Fruit fly (Drosophila melanogaster) whole organism, embryonic: ENCODE measurements around the gene CG12438.

ENCODE experiments used
- B-H2 ChIP-seq: fragments of 200-800 bp; sonication (Bioruptor generic); optimal IDR thresholded peaks from 2 replicates; lab custom pipeline; 2018; ENCODE audit warnings: missing biosample characterization, mild to moderate bottlenecking, missing genetic modification characterization
- Bteb2 ChIP-seq: fragments of 200-800 bp; sonication (Bioruptor generic); optimal IDR thresholded peaks from 2 replicates; lab custom pipeline; 2016; ENCODE audit warnings: missing biosample characterization, missing genetic modification characterization
- C15 ChIP-seq: fragments of 200-800 bp; sonication (Bioruptor generic); IDR thresholded peaks from 3 replicates; pipeline ENCODE4 v1.3.6; 2022; ENCODE audit warnings: missing biosample characterization, missing genetic modification characterization
- CG10431 ChIP-seq: fragments of 200-800 bp; sonication (Bioruptor generic); optimal IDR thresholded peaks from 3 replicates; lab custom pipeline; 2018; ENCODE audit warnings: missing biosample characterization, mild to moderate bottlenecking, missing genetic modification characterization
- CG11093 ChIP-seq: fragments of 200-800 bp; sonication (Bioruptor generic); IDR thresholded peaks from 3 replicates; pipeline ENCODE4 v1.3.6; 2022; ENCODE audit warnings: missing biosample characterization, missing genetic modification characterization
- CG11560 ChIP-seq: fragments of 200-800 bp; sonication (Bioruptor generic); IDR thresholded peaks from 3 replicates; pipeline ENCODE4 v1.3.6; 2022; ENCODE audit warnings: missing biosample characterization, missing genetic modification characterization
- CG12155 ChIP-seq: fragments of 200-800 bp; sonication (Bioruptor generic); optimal IDR thresholded peaks from 3 replicates; lab custom pipeline; 2016; ENCODE audit warnings: missing biosample characterization, missing genetic modification characterization
- CG12299 ChIP-seq: fragments of 200-800 bp; sonication (Bioruptor generic); optimal IDR thresholded peaks from 2 replicates; lab custom pipeline; 2018; ENCODE audit warnings: missing biosample characterization, mild to moderate bottlenecking, missing genetic modification characterization
- CG13123 ChIP-seq: fragments of 200-800 bp; sonication (Bioruptor generic); optimal IDR thresholded peaks from 2 replicates; lab custom pipeline; 2016; ENCODE audit warnings: missing biosample characterization, missing genetic modification characterization
- CG13287 ChIP-seq: fragments of 200-800 bp; sonication (Bioruptor generic); IDR thresholded peaks from 2 replicates; pipeline ENCODE4 v1.3.6; 2022; ENCODE audit warnings: missing biosample characterization, missing genetic modification characterization; ENCODE audit not compliant: partially characterized antibody
- CG13775 ChIP-seq: fragments of 200-800 bp; sonication (Bioruptor generic); optimal IDR thresholded peaks from 3 replicates; lab custom pipeline; 2017; ENCODE audit warnings: missing biosample characterization, mild to moderate bottlenecking, missing genetic modification characterization
- CG14050 ChIP-seq: fragments of 200-800 bp; sonication (Bioruptor generic); IDR thresholded peaks from 3 replicates; pipeline ENCODE4 v1.3.6; 2022; ENCODE audit warnings: missing biosample characterization, missing genetic modification characterization
- CG1529 ChIP-seq: fragments of 200-800 bp; sonication (Bioruptor generic); optimal IDR thresholded peaks from 3 replicates; lab custom pipeline; 2018; ENCODE audit warnings: missing biosample characterization, missing genetic modification characterization
- CG15601 ChIP-seq: fragments of 200-800 bp; sonication (Bioruptor generic); optimal IDR thresholded peaks from 3 replicates; lab custom pipeline; 2019; ENCODE audit warnings: missing biosample characterization, mild to moderate bottlenecking, missing genetic modification characterization, moderate library complexity
- CG16863 ChIP-seq: fragments of 200-800 bp; sonication (Bioruptor generic); optimal IDR thresholded peaks from 3 replicates; lab custom pipeline; 2016; ENCODE audit warnings: missing biosample characterization, missing genetic modification characterization
- CG17328 ChIP-seq: fragments of 200-800 bp; sonication (Bioruptor generic); IDR thresholded peaks from 2 replicates; pipeline ENCODE4 v1.3.6; 2022; ENCODE audit warnings: missing biosample characterization, missing genetic modification characterization
- CG17612 ChIP-seq: fragments of 200-800 bp; sonication (Bioruptor generic); IDR thresholded peaks from 2 replicates; pipeline ENCODE4 v1.3.6; 2022; ENCODE audit warnings: missing biosample characterization, missing genetic modification characterization
- CG2875 ChIP-seq: fragments of 200-800 bp; sonication (Bioruptor generic); optimal IDR thresholded peaks from 2 replicates; lab custom pipeline; 2017; ENCODE audit warnings: missing biosample characterization, mild to moderate bottlenecking, missing genetic modification characterization, missing genetic modification reagents
- CG31224 ChIP-seq: fragments of 200-800 bp; sonication (Bioruptor generic); IDR thresholded peaks from 2 replicates; pipeline ENCODE4 v1.3.6; 2022; ENCODE audit warnings: missing biosample characterization, missing genetic modification characterization
- CG34422 ChIP-seq: fragments of 200-800 bp; sonication (Bioruptor generic); IDR thresholded peaks from 3 replicates; pipeline ENCODE4 v1.3.6; 2022; ENCODE audit warnings: missing biosample characterization, missing genetic modification characterization
- CG4360 ChIP-seq: fragments of 200-800 bp; sonication (Bioruptor generic); IDR thresholded peaks from 2 replicates; pipeline ENCODE4 v1.3.6; 2022; ENCODE audit warnings: missing biosample characterization, missing genetic modification characterization
- CG4707 ChIP-seq: fragments of 200-800 bp; sonication (Bioruptor generic); optimal IDR thresholded peaks from 2 replicates; lab custom pipeline; 2018; ENCODE audit warnings: missing biosample characterization, mild to moderate bottlenecking, missing genetic modification characterization, moderate library complexity
- CG6654 ChIP-seq: fragments of 200-800 bp; sonication (Bioruptor generic); optimal IDR thresholded peaks from 2 replicates; lab custom pipeline; 2017; ENCODE audit warnings: missing biosample characterization, mild to moderate bottlenecking, missing genetic modification characterization
- CG7745 ChIP-seq: fragments of 200-800 bp; sonication (Bioruptor generic); optimal IDR thresholded peaks from 2 replicates; lab custom pipeline; 2018; ENCODE audit warnings: missing biosample characterization, mild to moderate bottlenecking, missing genetic modification characterization, moderate library complexity
- CG8089 ChIP-seq: fragments of 200-800 bp; sonication (Bioruptor generic); optimal IDR thresholded peaks from 3 replicates; lab custom pipeline; 2016; ENCODE audit warnings: missing biosample characterization, missing genetic modification characterization
- CHES-1-like ChIP-seq: fragments of 200-800 bp; sonication (Bioruptor generic); optimal IDR thresholded peaks from 2 replicates; lab custom pipeline; 2016; ENCODE audit warnings: missing biosample characterization, missing genetic modification characterization
- Dek ChIP-seq: fragments of 200-800 bp; sonication (Bioruptor generic); optimal IDR thresholded peaks from 3 replicates; lab custom pipeline; 2019; ENCODE audit warnings: missing biosample characterization, mild to moderate bottlenecking, missing genetic modification characterization, moderate library complexity
- HLH3B ChIP-seq: fragments of 200-800 bp; sonication (Bioruptor generic); IDR thresholded peaks from 2 replicates; pipeline ENCODE4 v1.3.6; 2022; ENCODE audit warnings: missing biosample characterization, missing genetic modification characterization
- Hr3 ChIP-seq: fragments of 200-800 bp; sonication (Bioruptor generic); optimal IDR thresholded peaks from 3 replicates; lab custom pipeline; 2016; ENCODE audit warnings: missing biosample characterization, missing genetic modification characterization
- NC2β ChIP-seq: fragments of 200-800 bp; sonication (Bioruptor generic); optimal IDR thresholded peaks from 2 replicates; lab custom pipeline; 2016; ENCODE audit warnings: missing biosample characterization, missing genetic modification characterization
- Oaz ChIP-seq: fragments of 200-800 bp; sonication (Bioruptor generic); IDR thresholded peaks from 2 replicates; pipeline ENCODE4 v1.3.6; 2022; ENCODE audit warnings: missing biosample characterization, missing genetic modification characterization
- Oli ChIP-seq: fragments of 200-800 bp; sonication (Bioruptor generic); optimal IDR thresholded peaks from 2 replicates; lab custom pipeline; 2018; ENCODE audit warnings: missing biosample characterization, mild to moderate bottlenecking, missing genetic modification characterization, moderate library complexity
- Spps ChIP-seq: fragments of 200-800 bp; sonication (Bioruptor generic); optimal IDR thresholded peaks from 2 replicates; lab custom pipeline; 2018; ENCODE audit warnings: missing biosample characterization, mild to moderate bottlenecking, missing genetic modification characterization
- Sry-β ChIP-seq: fragments of 200-800 bp; sonication (Bioruptor generic); optimal IDR thresholded peaks from 2 replicates; lab custom pipeline; 2018; ENCODE audit warnings: missing biosample characterization, mild to moderate bottlenecking, missing genetic modification characterization, moderate library complexity
- ac ChIP-seq: fragments of 200-800 bp; sonication (Bioruptor generic); optimal IDR thresholded peaks from 3 replicates; lab custom pipeline; 2017; ENCODE audit warnings: missing biosample characterization, mild to moderate bottlenecking, missing genetic modification characterization
- aop ChIP-seq: fragments of 200-800 bp; sonication (Bioruptor generic); IDR thresholded peaks from 2 replicates; pipeline ENCODE4 v1.3.6; 2022; ENCODE audit warnings: missing biosample characterization, missing genetic modification characterization
- ara ChIP-seq: fragments of 200-800 bp; sonication (Bioruptor generic); IDR thresholded peaks from 2 replicates; pipeline ENCODE4 v1.3.6; 2022; ENCODE audit warnings: missing biosample characterization, missing genetic modification characterization
- ase ChIP-seq: fragments of 200-800 bp; sonication (Bioruptor generic); IDR thresholded peaks from 3 replicates; pipeline ENCODE4 v1.3.6; 2022; ENCODE audit warnings: missing biosample characterization, missing genetic modification characterization
- bigmax ChIP-seq: fragments of 200-800 bp; sonication (Bioruptor generic); optimal IDR thresholded peaks from 2 replicates; lab custom pipeline; 2018; ENCODE audit warnings: missing biosample characterization, mild to moderate bottlenecking, missing genetic modification characterization
- crp ChIP-seq, 2 experiments: fragments of 200-800 bp; sonication (Bioruptor generic); optimal IDR thresholded peaks; 2 replicates in 1 of 2; 3 replicates in 1 of 2; lab custom pipeline; 2017; ENCODE audit warnings: missing biosample characterization in 2 of 2, missing genetic modification characterization in 2 of 2, mild to moderate bottlenecking in 1 of 2, moderate library complexity in 1 of 2
- dati ChIP-seq: fragments of 200-800 bp; sonication (Bioruptor generic); IDR thresholded peaks from 2 replicates; pipeline ENCODE4 v1.3.6; 2022; ENCODE audit warnings: missing biosample characterization, missing genetic modification characterization
- ham ChIP-seq: fragments of 200-800 bp; sonication (Bioruptor generic); IDR thresholded peaks from 2 replicates; pipeline ENCODE4 v1.3.6; 2022; ENCODE audit warnings: missing biosample characterization, missing genetic modification characterization
- hkb ChIP-seq, 2 experiments: fragments of 200-800 bp in 1 of 2; fragments of >200 bp in 1 of 2; sonication (Bioruptor generic) in 1 of 2; IDR thresholded peaks in 1 of 2; optimal IDR thresholded peaks in 1 of 2; 2 replicates each; pipeline versions ENCODE4 v1.3.6 to Lab custom; 2017 to 2022; ENCODE audit warnings: missing biosample characterization in 1 of 2, missing genetic modification characterization in 1 of 2
- kni ChIP-seq: fragments of 200-800 bp; sonication (Bioruptor generic); optimal IDR thresholded peaks from 3 replicates; lab custom pipeline; 2017; ENCODE audit warnings: mild to moderate bottlenecking, missing biosample characterization, missing genetic modification reagents, missing genetic modification characterization
- lola ChIP-seq, 3 experiments: fragments of >200 bp in 2 of 3; fragments of 200-800 bp in 1 of 3; sonication (Bioruptor generic) in 1 of 3; optimal IDR thresholded peaks; 2 replicates each; lab custom pipeline; 2017 to 2019; ENCODE audit warnings: missing biosample characterization in 3 of 3, missing genetic modification characterization in 3 of 3, mild to moderate bottlenecking in 1 of 3, moderate library complexity in 1 of 3
- maf-S ChIP-seq: fragments of 200-800 bp; sonication (Bioruptor generic); optimal IDR thresholded peaks from 2 replicates; lab custom pipeline; 2016; ENCODE audit warnings: missing biosample characterization, missing genetic modification characterization
- pzg ChIP-seq: fragments of 200-800 bp; sonication (Bioruptor generic); optimal IDR thresholded peaks from 3 replicates; lab custom pipeline; 2018; ENCODE audit warnings: missing biosample characterization, mild to moderate bottlenecking, missing genetic modification characterization, moderate library complexity
- rib ChIP-seq: fragments of 200-800 bp; sonication (Bioruptor generic); IDR thresholded peaks from 2 replicates; pipeline ENCODE4 v1.3.6; 2022; ENCODE audit warnings: missing biosample characterization, missing genetic modification characterization
- scrt ChIP-seq: fragments of 200-800 bp; sonication (Bioruptor generic); optimal IDR thresholded peaks from 2 replicates; lab custom pipeline; 2018; ENCODE audit warnings: missing biosample characterization, mild to moderate bottlenecking, missing genetic modification characterization, moderate library complexity
- tup ChIP-seq: fragments of 200-800 bp; sonication (Bioruptor generic); optimal IDR thresholded peaks from 2 replicates; lab custom pipeline; 2016; ENCODE audit warnings: missing biosample characterization, mild to moderate bottlenecking, missing genetic modification characterization, moderate library complexity
- zen ChIP-seq: fragments of 200-800 bp; sonication (Bioruptor generic); optimal IDR thresholded peaks from 3 replicates; lab custom pipeline; 2018; ENCODE audit warnings: missing biosample characterization, mild to moderate bottlenecking, missing genetic modification characterization, moderate library complexity

CG12438 gene

DNA sequence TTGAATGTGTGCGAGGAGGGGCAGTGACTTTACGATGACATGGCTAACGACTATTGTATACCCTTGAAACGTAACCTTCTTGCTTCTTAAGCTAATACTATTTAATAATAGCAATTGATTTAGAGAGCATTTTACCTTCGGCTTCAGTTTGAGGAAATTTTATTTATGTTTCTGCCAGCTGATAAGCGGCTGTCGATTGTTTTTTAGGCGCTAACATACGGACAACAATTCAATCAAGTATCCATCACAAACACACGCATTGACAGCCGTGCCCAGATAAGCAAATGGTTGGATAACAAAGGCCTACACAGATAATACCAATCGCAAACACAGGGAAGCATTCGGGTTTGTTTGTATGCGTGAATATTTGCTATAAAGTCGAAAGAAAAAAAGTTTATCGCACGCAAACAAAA lies 13.8 kb upstream of the CG12438 start:
- TF ChIP-seq pzg (no peak), ac (GFP tag; lab: Kevin White, UChicago) (no peak), B-H2 (GFP tag; lab: Kevin White, UChicago) (no peak), CG17328 (GFP tag; lab: Robert Waterston, UW) (peak; percentile 51), Sry-β (no peak), CG2875 (GFP tag; lab: Kevin White, UChicago) (peak; percentile 20), CG7745 (tag; lab: Kevin White, UChicago) (no peak), Dek (peak; percentile 29), CG12299 (tag; lab: Kevin White, UChicago) (no peak), NC2β (GFP tag; lab: Kevin White, UChicago) (no peak), CHES-1-like (no peak), scrt (GFP tag; lab: Kevin White, UChicago) (peak; percentile 54), CG11560 (no peak), CG8089 (GFP tag; lab: Kevin White, UChicago) (no peak), Oli (tag; lab: Kevin White, UChicago) (peak; percentile 20), CG6654 (GFP tag; lab: Kevin White, UChicago) (no peak), maf-S (peak; percentile 27), CG14050 (GFP tag; lab: Robert Waterston, UW) (peak; percentile 29; the same call in 1 of the 3 replicates), CG13123 (no peak), Hr3 (peak; percentile 36), aop (GFP tag; lab: Robert Waterston, UW) (no peak), CG4360 (GFP tag; lab: Robert Waterston, UW) (peak; percentile 46; the same call in 1 of the 2 replicates), CG16863 (GFP tag; lab: Kevin White, UChicago) (peak; percentile 41), CG11093 (GFP tag; lab: Robert Waterston, UW) (no peak), CG13287 (GFP tag; lab: Robert Waterston, UW) (no peak; the same call in 1 of the 2 replicates), CG10431 (GFP tag; lab: Kevin White, UChicago) (no peak), crp (GFP tag; optimal IDR thresholded peaks at IDR 0.05; lab: Kevin White, UChicago) (no peak), CG1529 (no peak), CG15601 (peak; percentile 11), CG4707 (GFP tag; lab: Kevin White, UChicago) (no peak), CG34422 (peak; percentile 61; the same call in 1 of the 3 replicates), ham (GFP tag; lab: Robert Waterston, UW) (no peak), CG17612 (no peak), ase (GFP tag; lab: Robert Waterston, UW) (no peak), kni (GFP tag; lab: Kevin White, UChicago) (no peak), CG12155 (peak; percentile 25), HLH3B (no peak), Spps (tag; lab: Kevin White, UChicago) (no peak), hkb (optimal IDR thresholded peaks at IDR 0.05; lab: Kevin White, UChicago) (no peak), hkb (GFP tag; IDR thresholded peaks at IDR 0.05; lab: Robert Waterston, UW) (peak; percentile 26; the same call in 1 of the 2 replicates), bigmax (GFP tag; lab: Kevin White, UChicago) (no peak), zen (no peak), rib (GFP tag; lab: Robert Waterston, UW) (no peak), CG31224 (GFP tag; lab: Robert Waterston, UW) (no peak), Oaz (no peak), ara (peak; percentile 66), tup (GFP tag; lab: Kevin White, UChicago) (no peak), Bteb2 (GFP tag; lab: Kevin White, UChicago) (no peak), dati (GFP tag; lab: Robert Waterston, UW) (no peak), lola (GFP tag; optimal IDR thresholded peaks at IDR 0.05; lab: Kevin White, UChicago) (no peak), C15 (GFP tag; lab: Robert Waterston, UW) (no peak), CG13775 (GFP tag; lab: Kevin White, UChicago) (peak; percentile 29)
